Fruit fly (Drosophila melanogaster): ENCODE measurements around the gene dco.

dm6 chr3R:31064653-31065322, 3.8 kb upstream of the dco start, which contains the start of gene Sox100B:
- no peak for TF ChIP-seq CG17806 (tag; optimal IDR thresholded peaks at IDR 0.05)
- TF ChIP-seq CG32121 (GFP tag; IDR thresholded peaks at IDR 0.05), result no peak
- no peak for TF ChIP-seq EcR (GFP tag; optimal IDR thresholded peaks at IDR 0.05)
- peak; percentile 14 for TF ChIP-seq CG8159 (tag; optimal IDR thresholded peaks at IDR 0.05)
- TF ChIP-seq CG4496 (GFP tag; IDR thresholded peaks at IDR 0.05), result no peak
- TF ChIP-seq CG34367 (tag; optimal IDR thresholded peaks at IDR 0.05), result no peak
- TF ChIP-seq CG14655 (GFP tag; optimal IDR thresholded peaks at IDR 0.05), result no peak
- no peak for TF ChIP-seq Ets98B (GFP tag; IDR thresholded peaks at IDR 0.05)
- no peak for TF ChIP-seq CG15710 (tag; optimal IDR thresholded peaks at IDR 0.05)
- no peak for TF ChIP-seq D1 (tag; optimal IDR thresholded peaks at IDR 0.05)
- no peak for TF ChIP-seq gl (tag; optimal IDR thresholded peaks at IDR 0.05)
